Fruit fly (Drosophila melanogaster) whole organism: Measurements from ENCODE around the gene ArfGAP3.

ENCODE experiments used
- CG8478 ChIP-seq: fragments of >200 bp; optimal IDR thresholded peaks from 2 replicates; lab custom pipeline; 2018; ENCODE audit warnings: inconsistent platforms
- Dll ChIP-seq: fragments of >200 bp; optimal IDR thresholded peaks from 2 replicates; lab custom pipeline; 2017
- EcR ChIP-seq, 2 experiments: fragments of >200 bp; optimal IDR thresholded peaks; 2 replicates each; lab custom pipeline; 2017; ENCODE audit warnings: missing biosample characterization in 2 of 2, missing genetic modification characterization in 2 of 2, missing genetic modification reagents in 2 of 2
- pan ChIP-seq: fragments of >200 bp; optimal IDR thresholded peaks from 2 replicates; lab custom pipeline; 2017
- psq ChIP-seq: fragments of >200 bp; optimal IDR thresholded peaks from 2 replicates; lab custom pipeline; 2017
- usp ChIP-seq: fragments of >200 bp; optimal IDR thresholded peaks from 2 replicates; lab custom pipeline; 2017; ENCODE audit warnings: missing biosample characterization, missing genetic modification characterization, mixed read lengths

ArfGAP3 gene

dm6 chr3L:22717137-22717767, at the start of gene ArfGAP3, which contains the start of gene CG32452:
TSS of gene ArfGAP3 (minus strand) at chr3L:22717577.
TSS of gene CG32452 (plus strand) at chr3L:22717728.
- TF ChIP-seq psq (no peak), usp (no peak), CG8478 (no peak), pan (lab: Kevin White, UChicago) (no peak), Dll (lab: Kevin White, UChicago) (no peak), EcR (GFP tag; optimal IDR thresholded peaks at IDR 0.05; lab: Kevin White, UChicago) (no peak)

- TF ChIP-seq pan (lab: Kevin White, UChicago) = no peak
- no peak for TF ChIP-seq usp
- TF ChIP-seq Dll (lab: Kevin White, UChicago) = no peak
- TF ChIP-seq psq = no peak
- no peak for TF ChIP-seq CG8478
- no peak for TF ChIP-seq EcR (GFP tag; optimal IDR thresholded peaks at IDR 0.05; lab: Kevin White, UChicago)
Measured at dm6 chr3L:22749987-22750386, 32.6 kb upstream of the ArfGAP3 start.

- TF ChIP-seq Dll (lab: Kevin White, UChicago) (no peak), CG8478 (no peak), psq (no peak), pan (lab: Kevin White, UChicago) (no peak), usp (no peak), EcR (GFP tag; optimal IDR thresholded peaks at IDR 0.05; lab: Kevin White, UChicago) (no peak)
Measured at dm6 chr3L:22749147-22749550, 31.8 kb upstream of the ArfGAP3 start, which contains the start of gene SPoCk. TSS of gene SPoCk (plus strand) at chr3L:22749444.

DNA sequence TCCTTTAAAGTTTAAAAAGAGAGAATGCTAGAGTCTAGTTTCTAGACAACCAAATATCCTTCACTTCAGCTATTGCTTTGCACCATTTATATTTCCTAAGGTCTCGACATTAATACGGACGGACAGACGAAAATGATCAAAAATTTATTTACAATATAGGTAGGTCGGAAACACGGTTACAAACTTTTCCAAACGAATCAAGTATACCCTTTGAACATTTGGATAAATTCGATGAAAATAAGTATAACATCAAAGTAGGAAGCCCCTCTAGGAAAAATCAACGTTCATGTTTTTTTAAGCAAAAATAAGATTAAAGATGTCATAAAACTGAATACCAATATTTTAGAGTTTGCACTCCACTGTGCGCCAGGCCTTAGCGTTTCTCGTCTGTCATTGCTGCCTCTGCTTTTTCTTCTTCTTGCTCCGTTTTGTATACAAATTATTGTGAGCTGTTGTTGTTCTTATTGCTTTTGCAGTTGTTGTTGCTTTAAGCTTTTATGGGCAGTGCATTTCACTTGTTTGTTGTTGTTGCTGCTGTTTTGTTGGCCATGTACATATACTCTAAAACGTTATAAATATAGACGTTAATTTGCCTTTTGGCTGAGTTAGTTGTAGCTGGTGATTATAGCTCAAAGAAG, 25.7 kb upstream of the ArfGAP3 start:
- no peak for TF ChIP-seq pan (lab: Kevin White, UChicago)
- no peak for TF ChIP-seq CG8478
- TF ChIP-seq EcR (GFP tag; optimal IDR thresholded peaks at IDR 0.05; lab: Kevin White, UChicago) = no peak
- no peak for TF ChIP-seq Dll (lab: Kevin White, UChicago)
- TF ChIP-seq psq = no peak

dm6 chr3L:22742121-22742531, 24.7 kb upstream of the ArfGAP3 start:
- TF ChIP-seq Dll (lab: Kevin White, UChicago) = no peak
- TF ChIP-seq EcR (GFP tag; optimal IDR thresholded peaks at IDR 0.05; lab: Kevin White, UChicago) = no peak
- TF ChIP-seq usp = no peak
- TF ChIP-seq CG8478 = no peak
- TF ChIP-seq psq = no peak
- no peak for TF ChIP-seq pan (lab: Kevin White, UChicago)

DNA sequence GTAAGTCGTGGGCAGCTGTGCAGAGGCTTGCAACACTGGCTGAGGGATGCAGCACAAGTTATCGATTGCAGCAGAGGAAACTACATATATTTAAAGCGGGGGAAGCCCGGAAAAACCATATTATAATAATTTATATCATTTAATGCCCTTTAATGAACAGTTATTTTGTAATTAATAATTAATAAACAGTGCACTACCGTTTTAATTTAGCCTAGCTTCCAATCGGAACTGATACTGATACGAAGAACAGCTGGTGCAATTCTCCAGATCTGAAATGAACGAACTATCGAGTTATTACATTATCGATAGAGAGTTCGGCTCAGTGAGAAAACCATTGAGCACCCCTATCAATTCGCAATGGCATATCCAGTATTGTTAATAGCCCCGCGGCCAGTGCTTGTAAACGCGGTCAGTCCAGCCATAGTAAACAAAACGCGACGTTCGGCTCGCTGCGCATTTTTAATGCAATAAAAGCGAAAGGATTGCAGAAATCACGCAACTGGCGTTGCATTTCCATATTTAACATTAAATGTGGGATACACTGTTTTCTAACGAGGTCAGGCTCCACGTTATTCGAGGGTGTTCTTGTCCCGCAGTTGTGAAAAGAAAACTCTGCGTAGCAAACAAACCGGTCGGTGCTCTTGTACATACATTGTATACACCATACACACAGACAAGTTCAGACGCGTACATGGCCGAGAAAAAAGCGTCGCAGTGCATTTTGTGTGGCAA, 24.2 kb upstream of the ArfGAP3 start, which contains the start of gene CG7369:
Gene CG7369, plus strand, starts transcription at position 405 of the 732 bp plus-strand sequence.
- no peak for TF ChIP-seq pan (lab: Kevin White, UChicago)

dm6 chr3L:22737732-22738611, 20.6 kb upstream of the ArfGAP3 start, which contains the start of gene CG11241:
TSS of gene CG11241 (minus strand) at chr3L:22738420.
- TF ChIP-seq psq = no peak
- no peak for TF ChIP-seq EcR (GFP tag; optimal IDR thresholded peaks at IDR 0.05; lab: Kevin White, UChicago)
- TF ChIP-seq pan (lab: Kevin White, UChicago) = no peak
- TF ChIP-seq CG8478 = no peak
- no peak for TF ChIP-seq Dll (lab: Kevin White, UChicago)
- no peak for TF ChIP-seq usp

- TF ChIP-seq CG8478 = no peak
- TF ChIP-seq usp = no peak
- no peak for TF ChIP-seq pan (lab: Kevin White, UChicago)
- TF ChIP-seq EcR (GFP tag; optimal IDR thresholded peaks at IDR 0.05; lab: Kevin White, UChicago) = no peak
- no peak for TF ChIP-seq Dll (lab: Kevin White, UChicago)
- no peak for TF ChIP-seq psq
Measured at dm6 chr3L:22733607-22734006, 16.2 kb upstream of the ArfGAP3 start.

- no peak for TF ChIP-seq EcR (GFP tag; optimal IDR thresholded peaks at IDR 0.05; lab: Kevin White, UChicago)
- no peak for TF ChIP-seq CG8478
- TF ChIP-seq pan (lab: Kevin White, UChicago) = no peak
- no peak for TF ChIP-seq Dll (lab: Kevin White, UChicago)
- TF ChIP-seq usp = no peak
- no peak for TF ChIP-seq psq
Measured at dm6 chr3L:22731393-22731792, 14.0 kb upstream of the ArfGAP3 start.

- no peak for TF ChIP-seq usp
- no peak for TF ChIP-seq CG8478
- TF ChIP-seq psq = no peak
- TF ChIP-seq pan (lab: Kevin White, UChicago) = no peak
Measured at dm6 chr3L:22729466-22729865, 12.1 kb upstream of the ArfGAP3 start, which contains the start of gene CG32454. TSS of gene CG32454 (plus strand) at chr3L:22729766.

DNA sequence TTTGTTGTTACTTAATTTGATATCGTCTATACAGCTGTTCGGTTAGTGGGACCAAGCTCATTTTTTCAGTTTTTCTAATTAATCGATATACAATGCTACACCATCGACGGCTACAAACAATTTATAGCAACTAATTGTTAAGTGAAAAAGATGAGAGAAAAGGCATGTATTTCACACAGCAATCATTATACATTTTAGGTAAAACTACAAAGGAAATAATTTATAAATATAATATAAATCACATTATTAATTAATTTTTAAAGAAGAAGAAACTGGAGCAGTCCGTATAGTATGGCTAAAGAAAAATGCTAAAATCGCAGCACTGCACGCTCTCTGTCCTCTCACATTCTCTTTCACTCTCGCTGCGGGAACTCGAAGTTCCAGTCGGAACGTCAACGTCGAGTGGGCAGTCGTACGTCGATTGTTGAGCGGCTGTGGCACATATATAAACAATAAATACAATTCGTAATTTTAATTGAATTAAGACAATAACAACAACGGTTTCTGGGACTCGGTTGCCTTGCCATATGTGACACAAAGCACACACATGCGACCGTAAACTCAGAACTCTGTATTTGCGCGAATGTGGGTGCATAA, 10.5 kb upstream of the ArfGAP3 start, which contains the start of the genes CG14450 and CG11367:
Gene CG14450, minus strand, starts transcription at position 51 of the 597 bp plus-strand sequence.
Gene CG11367, plus strand, starts transcription at position 373 of the 597 bp plus-strand sequence.
- TF ChIP-seq CG8478 = no peak
- no peak for TF ChIP-seq usp
- no peak for TF ChIP-seq Dll (lab: Kevin White, UChicago)
- no peak for TF ChIP-seq pan (lab: Kevin White, UChicago)
- no peak for TF ChIP-seq psq
- no peak for TF ChIP-seq EcR (GFP tag; optimal IDR thresholded peaks at IDR 0.05; lab: Kevin White, UChicago)
